Fruit fly (Drosophila melanogaster) whole organism, wandering third instar larva: Measurements from ENCODE around the gene CG43935.

Source experiments
- CG9705 ChIP-seq: fragments of 200-800 bp; sonication (Bioruptor generic); optimal IDR thresholded peaks from 2 replicates; lab custom pipeline; 2018; ENCODE audit warnings: missing biosample characterization, mild to moderate bottlenecking, missing genetic modification characterization
- Dfd ChIP-seq: fragments of >200 bp; optimal IDR thresholded peaks from 2 replicates; lab custom pipeline; 2017; ENCODE audit warnings: missing biosample characterization, missing genetic modification characterization
- Mio ChIP-seq: sonication (Bioruptor generic); optimal IDR thresholded peaks from 2 replicates; lab custom pipeline; 2016; ENCODE audit warnings: missing biosample characterization, missing genetic modification characterization
- OdsH ChIP-seq: fragments of 200-800 bp; sonication (Bioruptor generic); optimal IDR thresholded peaks from 2 replicates; lab custom pipeline; 2016; ENCODE audit warnings: missing biosample characterization, mild to moderate bottlenecking, missing genetic modification characterization
- dmrt93B ChIP-seq: fragments of 200-800 bp; sonication (Bioruptor generic); optimal IDR thresholded peaks from 2 replicates; lab custom pipeline; 2018; ENCODE audit warnings: missing biosample characterization, mild to moderate bottlenecking, missing genetic modification characterization
- dsf ChIP-seq: sonication (Bioruptor generic); optimal IDR thresholded peaks from 2 replicates; lab custom pipeline; 2016; ENCODE audit warnings: missing biosample characterization, missing genetic modification characterization, borderline replicate concordance
- h ChIP-seq: fragments of 200-800 bp; sonication (Bioruptor generic); optimal IDR thresholded peaks from 3 replicates; lab custom pipeline; 2016; ENCODE audit warnings: missing biosample characterization, mild to moderate bottlenecking, missing genetic modification characterization
- jim ChIP-seq: fragments of 175-275, 200-325 bp; sonication (Bioruptor generic); optimal IDR thresholded peaks from 2 replicates; lab custom pipeline; 2016; ENCODE audit warnings: missing biosample characterization, mild to moderate bottlenecking, missing genetic modification characterization
- pan ChIP-seq: fragments of >200 bp; optimal IDR thresholded peaks from 2 replicates; lab custom pipeline; 2017

DNA sequence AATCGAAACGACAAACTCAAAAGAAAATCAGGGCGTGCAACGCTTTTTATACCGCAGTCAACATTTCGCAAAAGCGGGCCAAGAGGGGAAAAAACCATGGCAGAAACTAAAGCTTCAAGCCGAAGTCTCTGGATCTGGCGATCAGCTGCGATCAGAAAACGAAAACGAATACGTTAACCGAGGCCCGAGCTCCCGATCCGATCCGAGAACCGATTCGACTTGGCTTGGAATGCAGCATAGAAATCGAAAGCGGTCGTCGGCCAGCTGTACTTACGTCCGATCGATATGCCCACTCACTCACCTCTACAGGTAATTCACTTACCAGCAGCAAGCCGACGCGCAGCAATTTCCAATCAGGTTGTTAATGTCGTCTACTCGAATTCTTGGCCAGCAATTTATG, 25.9 kb downstream of the CG43935 start, which contains the start of gene Cpr97Eb:
- TF ChIP-seq dsf = no peak
- no peak for TF ChIP-seq Mio (GFP tag; lab: Kevin White, UChicago)
- TF ChIP-seq h (GFP tag; lab: Kevin White, UChicago) = no peak
- no peak for TF ChIP-seq Dfd (GFP tag; lab: Kevin White, UChicago)
- TF ChIP-seq dmrt93B (GFP tag; lab: Kevin White, UChicago) = no peak
- TF ChIP-seq jim = no peak
- no peak for TF ChIP-seq OdsH (GFP tag; lab: Kevin White, UChicago)
- TF ChIP-seq pan (lab: Kevin White, UChicago) = no peak
- no peak for TF ChIP-seq CG9705
